Worm (Caenorhabditis elegans) whole organism, L3 larva: ENCODE results near the gene C23H4.8.

ENCODE experiments used
- R02D3.7 ChIP-seq: fragments of 150-350 bp; optimal IDR thresholded peaks from 2 replicates; lab custom pipeline; 2014; ENCODE audit warnings: missing biosample characterization, missing genetic modification characterization
- ceh-16 ChIP-seq: sonication (generic microtip); optimal IDR thresholded peaks from 2 replicates; lab custom pipeline; 2017; ENCODE audit warnings: missing biosample characterization, missing genetic modification characterization
- ceh-28 ChIP-seq: fragments of 150-350 bp; optimal IDR thresholded peaks from 2 replicates; lab custom pipeline; 2014; ENCODE audit warnings: missing biosample characterization, missing genetic modification reagents, missing genetic modification characterization
- ceh-9 ChIP-seq: sonication (generic microtip); optimal IDR thresholded peaks from 2 replicates; lab custom pipeline; 2018; ENCODE audit warnings: missing biosample characterization, missing genetic modification characterization
- daf-12 ChIP-seq: fragments of 150-350 bp; optimal IDR thresholded peaks from 2 replicates; lab custom pipeline; 2014; ENCODE audit warnings: missing biosample characterization, missing genetic modification reagents, missing genetic modification characterization
- egl-27 ChIP-seq: sonication (generic microtip); optimal IDR thresholded peaks from 4 replicates; lab custom pipeline; 2017; ENCODE audit warnings: missing biosample characterization, missing genetic modification reagents, missing genetic modification characterization
- elt-1 ChIP-seq: fragments of 150-350 bp; optimal IDR thresholded peaks from 2 replicates; lab custom pipeline; 2014; ENCODE audit warnings: missing biosample characterization, missing genetic modification characterization
- elt-2 ChIP-seq: sonication (generic microtip); optimal IDR thresholded peaks from 2 replicates; lab custom pipeline; 2016; ENCODE audit warnings: missing genetic modification reagents, mild to moderate bottlenecking, missing genetic modification characterization, missing compliant biosample characterization
- elt-3 ChIP-seq, 3 experiments: fragments of 150-350 bp in 1 of 3; sonication (generic microtip) in 2 of 3; optimal IDR thresholded peaks; 2 replicates in 2 of 3; 4 replicates in 1 of 3; lab custom pipeline; 2014 to 2017; ENCODE audit warnings: missing biosample characterization in 3 of 3, missing genetic modification characterization in 3 of 3
- fkh-10 ChIP-seq: sonication (generic microtip); optimal IDR thresholded peaks from 2 replicates; lab custom pipeline; 2017; ENCODE audit warnings: missing biosample characterization, missing genetic modification reagents, missing genetic modification characterization
- fkh-2 ChIP-seq: fragments of 150-350 bp; optimal IDR thresholded peaks from 2 replicates; lab custom pipeline; 2014; ENCODE audit warnings: missing biosample characterization, missing genetic modification reagents, missing genetic modification characterization
- fos-1 ChIP-seq: fragments of 150-350 bp; optimal IDR thresholded peaks from 2 replicates; lab custom pipeline; 2014; ENCODE audit warnings: missing biosample characterization, missing genetic modification characterization
- hmg-11 ChIP-seq: sonication (generic microtip); optimal IDR thresholded peaks from 2 replicates; lab custom pipeline; 2016; ENCODE audit warnings: missing genetic modification characterization, missing compliant biosample characterization
- jun-1 ChIP-seq: fragments of 150-350 bp; optimal IDR thresholded peaks from 2 replicates; lab custom pipeline; 2014; ENCODE audit warnings: missing biosample characterization, missing genetic modification reagents, missing genetic modification characterization
- lin-15B ChIP-seq: fragments of 150-350 bp; optimal IDR thresholded peaks from 2 replicates; lab custom pipeline; 2014; ENCODE audit warnings: missing biosample characterization, missing genetic modification characterization
- lin-39 ChIP-seq: fragments of 150-350 bp; optimal IDR thresholded peaks from 2 replicates; lab custom pipeline; 2018; ENCODE audit warnings: missing biosample characterization, missing genetic modification reagents, missing genetic modification characterization
- mdl-1 ChIP-seq: fragments of 150-350 bp; optimal IDR thresholded peaks from 2 replicates; lab custom pipeline; 2014; ENCODE audit warnings: missing biosample characterization, missing genetic modification characterization
- mml-1 ChIP-seq: fragments of 150-350 bp; sonication (generic microtip); optimal IDR thresholded peaks from 3 replicates; lab custom pipeline; 2014; ENCODE audit warnings: missing biosample characterization, missing genetic modification characterization
- nhr-11 ChIP-seq: fragments of 150-350 bp; optimal IDR thresholded peaks from 2 replicates; lab custom pipeline; 2014; ENCODE audit warnings: missing biosample characterization, missing genetic modification characterization
- nhr-12 ChIP-seq: fragments of 150-350 bp; optimal IDR thresholded peaks from 2 replicates; lab custom pipeline; 2014; ENCODE audit warnings: missing biosample characterization, missing genetic modification characterization
- nhr-23 ChIP-seq: fragments of 150-350 bp; optimal IDR thresholded peaks from 2 replicates; lab custom pipeline; 2014; ENCODE audit warnings: missing biosample characterization, missing genetic modification reagents, missing genetic modification characterization
- nhr-237 ChIP-seq: fragments of 150-350 bp; optimal IDR thresholded peaks from 2 replicates; lab custom pipeline; 2014; ENCODE audit warnings: missing biosample characterization, missing genetic modification characterization
- nhr-25 ChIP-seq: sonication (generic microtip); optimal IDR thresholded peaks from 2 replicates; lab custom pipeline; 2017; ENCODE audit warnings: missing biosample characterization, missing genetic modification characterization
- nhr-43 ChIP-seq: sonication (generic microtip); optimal IDR thresholded peaks from 2 replicates; lab custom pipeline; 2016; ENCODE audit warnings: mild to moderate bottlenecking, missing genetic modification characterization, missing compliant biosample characterization; ENCODE audit not compliant: poor library complexity, severe bottlenecking
- nhr-67 ChIP-seq: fragments of 150-350 bp; optimal IDR thresholded peaks from 2 replicates; lab custom pipeline; 2014; ENCODE audit warnings: missing biosample characterization, missing genetic modification characterization
- nhr-76 ChIP-seq: fragments of 150-350 bp; sonication (generic microtip); optimal IDR thresholded peaks from 5 replicates; lab custom pipeline; 2014; ENCODE audit warnings: missing biosample characterization, missing genetic modification characterization
- nhr-77 ChIP-seq: fragments of 150-350 bp; optimal IDR thresholded peaks from 2 replicates; lab custom pipeline; 2014; ENCODE audit warnings: missing biosample characterization, missing genetic modification characterization
- pha-4 ChIP-seq: fragments of 150-350 bp; optimal IDR thresholded peaks from 2 replicates; lab custom pipeline; 2014; ENCODE audit warnings: missing biosample characterization, missing genetic modification reagents, missing genetic modification characterization
- pqm-1 ChIP-seq: fragments of 150-350 bp; optimal IDR thresholded peaks from 2 replicates; lab custom pipeline; 2017; ENCODE audit warnings: missing biosample characterization, missing genetic modification characterization, inconsistent platforms
- sea-2 ChIP-seq: fragments of 150-350 bp; sonication (generic microtip); optimal IDR thresholded peaks from 4 replicates; lab custom pipeline; 2014; ENCODE audit warnings: missing biosample characterization, missing genetic modification reagents, missing genetic modification characterization
- unc-39 ChIP-seq: sonication (generic microtip); optimal IDR thresholded peaks from 4 replicates; lab custom pipeline; 2017; ENCODE audit warnings: missing biosample characterization, missing genetic modification characterization
- unc-62 ChIP-seq: fragments of 150-350 bp; sonication (generic microtip); optimal IDR thresholded peaks from 4 replicates; lab custom pipeline; 2014; ENCODE audit warnings: missing biosample characterization, missing genetic modification reagents, missing genetic modification characterization
- zag-1 ChIP-seq: fragments of 150-350 bp; optimal IDR thresholded peaks from 2 replicates; lab custom pipeline; 2014; ENCODE audit warnings: missing biosample characterization, missing genetic modification characterization
- ztf-11 ChIP-seq: fragments of 150-350 bp; optimal IDR thresholded peaks from 2 replicates; lab custom pipeline; 2014; ENCODE audit warnings: missing biosample characterization, missing genetic modification characterization

Gene C23H4.8

DNA sequence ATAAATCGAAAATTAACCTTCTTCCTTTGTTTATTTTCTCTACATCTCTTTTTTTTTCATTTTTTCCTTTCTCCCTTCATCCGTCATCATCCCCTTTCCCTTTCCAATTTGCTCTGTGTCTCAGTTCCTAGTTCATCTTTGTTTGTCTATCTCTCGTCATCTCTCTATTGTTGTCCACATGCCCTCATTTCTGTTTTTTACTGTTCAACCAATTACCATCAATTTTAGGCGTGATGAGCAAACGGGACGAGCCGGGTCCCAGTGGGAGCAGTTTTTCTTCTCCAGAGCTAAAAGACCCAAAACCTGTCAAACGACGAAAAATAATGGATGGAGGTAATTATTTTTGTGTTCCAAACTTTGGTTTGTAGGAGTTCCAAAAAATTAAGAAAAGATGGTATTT lies 18.3 kb downstream of the C23H4.8 start, which contains the start of gene C23H4.6:
Gene C23H4.6, plus strand, starts transcription at position 219 of the 400 bp plus-strand sequence.
- no peak for TF ChIP-seq hmg-11 (tag; lab: Kevin White, UChicago)
- no peak for TF ChIP-seq mml-1 (tag; lab: Kevin White, UChicago)
- TF ChIP-seq nhr-23 (tag; lab: Kevin White, UChicago), result no peak
- no peak for TF ChIP-seq sea-2 (GFP tag; lab: Kevin White, UChicago)
- TF ChIP-seq elt-2 (tag; lab: Kevin White, UChicago), result no peak
- TF ChIP-seq, all 47 proteins: peak for 0

ce11 chrX:12241457-12241856 lies 24.4 kb downstream of the C23H4.8 start, which contains the start of gene cest-3:
Gene cest-3 (plus strand): TSS chrX:12241646.
- TF ChIP-seq elt-3 (tag; optimal IDR thresholded peaks at IDR 0.05; lab: Kevin White, UChicago) (no peak), nhr-43 (tag; lab: Kevin White, UChicago) (no peak), unc-62 (GFP tag; lab: Kevin White, UChicago) (no peak), lin-39 (tag; lab: Kevin White, UChicago) (no peak), pha-4 (tag; lab: Kevin White, UChicago) (peak; percentile 53), pqm-1 (peak; percentile 50), mdl-1 (tag; lab: Kevin White, UChicago) (no peak), R02D3.7 (tag; lab: Kevin White, UChicago) (no peak), elt-2 (tag; lab: Kevin White, UChicago) (peak; percentile 37)

- no peak for TF ChIP-seq nhr-67 (tag; lab: Kevin White, UChicago)
- peak; percentile 39 for TF ChIP-seq elt-2 (tag; lab: Kevin White, UChicago)
- no peak for TF ChIP-seq elt-1
Measured at ce11 chrX:12242902-12243301, 25.9 kb downstream of the C23H4.8 start.

- no peak for TF ChIP-seq pqm-1
- TF ChIP-seq fkh-2 (tag; lab: Kevin White, UChicago), result no peak
- TF ChIP-seq ceh-9, result no peak
- TF ChIP-seq ztf-11 (tag; lab: Kevin White, UChicago), result no peak
- TF ChIP-seq R02D3.7 (tag; lab: Kevin White, UChicago), result no peak
- no peak for TF ChIP-seq unc-62 (GFP tag; lab: Kevin White, UChicago)
- TF ChIP-seq ceh-16 (tag; lab: Kevin White, UChicago), result no peak
- no peak for TF ChIP-seq nhr-77 (tag; lab: Kevin White, UChicago)
- TF ChIP-seq ceh-28 (tag; lab: Kevin White, UChicago), result no peak
- no peak for TF ChIP-seq hmg-11 (tag; lab: Kevin White, UChicago)
- TF ChIP-seq nhr-11 (tag; lab: Kevin White, UChicago), result no peak
- TF ChIP-seq egl-27 (tag; lab: Kevin White, UChicago), result no peak
- no peak for TF ChIP-seq mdl-1 (tag; lab: Kevin White, UChicago)
- TF ChIP-seq nhr-67 (tag; lab: Kevin White, UChicago), result no peak
Measured at ce11 chrX:12248140-12248539, 31.1 kb downstream of the C23H4.8 start.

DNA sequence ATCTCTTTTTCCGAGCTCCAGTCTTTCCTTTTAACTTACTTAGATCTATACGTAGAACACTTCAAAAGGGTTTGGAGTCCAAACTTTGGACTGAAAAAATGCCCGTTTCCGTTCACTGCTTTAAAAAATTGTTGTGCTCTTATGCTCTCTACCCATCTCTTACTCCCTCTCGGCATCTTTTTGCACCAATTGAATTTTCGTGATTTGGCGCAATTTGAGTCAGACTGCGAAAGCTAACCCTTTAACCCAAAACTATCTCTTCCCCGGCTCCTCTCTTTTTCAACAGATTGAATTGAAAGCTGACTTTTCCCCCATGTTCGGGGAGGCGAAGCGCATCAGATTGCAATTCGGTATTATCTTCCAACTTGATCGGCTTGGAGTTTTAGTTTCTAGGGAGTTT lies 35.1 kb downstream of the C23H4.8 start:
- TF ChIP-seq nhr-237 (tag; lab: Kevin White, UChicago) (no peak), R02D3.7 (tag; lab: Kevin White, UChicago) (no peak), nhr-12 (no peak), ceh-9 (no peak), nhr-23 (tag; lab: Kevin White, UChicago) (no peak), ztf-11 (tag; lab: Kevin White, UChicago) (no peak)
- TF ChIP-seq, all 47 proteins: peak for 0

ce11 chrX:12256594-12257048 lies 39.6 kb downstream of the C23H4.8 start, which contains the start of gene E01G6.2:
Gene E01G6.2 (plus strand): TSS chrX:12256644.
- peak; percentile 57 for TF ChIP-seq lin-39 (tag; lab: Kevin White, UChicago)
- no peak for TF ChIP-seq nhr-11 (tag; lab: Kevin White, UChicago)

DNA sequence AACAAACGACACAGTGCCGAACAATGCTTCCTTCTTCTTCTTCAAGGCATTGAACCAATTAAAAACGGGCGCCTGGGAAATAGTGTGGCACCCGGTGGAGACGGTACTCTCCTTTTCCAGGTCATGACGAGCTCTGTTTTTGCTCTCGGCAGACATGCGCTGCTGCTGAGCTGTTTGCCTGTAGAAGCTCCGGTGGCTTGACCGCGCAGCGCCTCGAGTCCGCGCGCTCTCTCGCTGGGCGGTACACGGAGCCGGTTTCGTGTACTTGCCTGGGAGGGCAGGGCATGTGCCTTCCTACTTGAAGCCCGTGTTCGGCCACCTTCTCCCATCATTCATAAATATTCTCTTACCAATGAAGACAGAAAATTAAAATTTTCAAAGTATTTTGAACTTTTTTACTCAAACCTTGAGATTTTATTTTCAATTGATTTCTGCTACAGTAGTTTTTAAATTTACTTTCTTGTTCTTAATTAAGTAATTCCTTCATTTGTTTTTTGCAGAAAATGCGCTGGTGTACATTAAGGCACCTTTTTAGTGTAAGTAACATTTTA lies 43.4 kb downstream of the C23H4.8 start, which contains the start of gene E01G6.1:
Gene E01G6.1, plus strand, starts transcription at position 501 of the 551 bp plus-strand sequence.
- no peak for TF ChIP-seq jun-1 (tag; lab: Kevin White, UChicago)
- TF ChIP-seq zag-1, result no peak
- no peak for TF ChIP-seq elt-1
- no peak for TF ChIP-seq lin-39 (tag; lab: Kevin White, UChicago)
- TF ChIP-seq unc-39 (tag; lab: Kevin White, UChicago), result no peak
- no peak for TF ChIP-seq unc-62 (GFP tag; lab: Kevin White, UChicago)
- no peak for TF ChIP-seq daf-12 (tag; lab: Kevin White, UChicago)
- TF ChIP-seq nhr-25 (tag; lab: Kevin White, UChicago), result no peak
- no peak for TF ChIP-seq fos-1 (tag; lab: Kevin White, UChicago)
- TF ChIP-seq nhr-237 (tag; lab: Kevin White, UChicago), result no peak
- TF ChIP-seq lin-15B, result no peak
- no peak for TF ChIP-seq nhr-76 (tag; lab: Kevin White, UChicago)
- no peak for TF ChIP-seq elt-3 (tag; optimal IDR thresholded peaks at IDR 0.05; lab: Kevin White, UChicago)
- no peak for TF ChIP-seq fkh-10 (GFP tag; lab: Kevin White, UChicago)
- no peak for TF ChIP-seq hmg-11 (tag; lab: Kevin White, UChicago)
